Worm (Caenorhabditis elegans) whole organism, late embryonic: ENCODE results near the gene lido-13.

Experiments
- K02D7.2 ChIP-seq: sonication (generic microtip); optimal IDR thresholded peaks from 2 replicates; lab custom pipeline; 2017; ENCODE audit warnings: mild to moderate bottlenecking, missing genetic modification characterization, missing compliant biosample characterization
- fkh-10 ChIP-seq: fragments of 150-350 bp; optimal IDR thresholded peaks from 2 replicates; lab custom pipeline; 2014; ENCODE audit warnings: missing biosample characterization, missing genetic modification reagents, missing genetic modification characterization
- nhr-11 ChIP-seq: fragments of 150-350 bp; optimal IDR thresholded peaks from 2 replicates; lab custom pipeline; 2014; ENCODE audit warnings: missing biosample characterization, missing genetic modification characterization
- pqm-1 ChIP-seq: sonication (generic microtip); optimal IDR thresholded peaks from 2 replicates; lab custom pipeline; 2016; ENCODE audit warnings: missing genetic modification characterization, missing compliant biosample characterization

DNA sequence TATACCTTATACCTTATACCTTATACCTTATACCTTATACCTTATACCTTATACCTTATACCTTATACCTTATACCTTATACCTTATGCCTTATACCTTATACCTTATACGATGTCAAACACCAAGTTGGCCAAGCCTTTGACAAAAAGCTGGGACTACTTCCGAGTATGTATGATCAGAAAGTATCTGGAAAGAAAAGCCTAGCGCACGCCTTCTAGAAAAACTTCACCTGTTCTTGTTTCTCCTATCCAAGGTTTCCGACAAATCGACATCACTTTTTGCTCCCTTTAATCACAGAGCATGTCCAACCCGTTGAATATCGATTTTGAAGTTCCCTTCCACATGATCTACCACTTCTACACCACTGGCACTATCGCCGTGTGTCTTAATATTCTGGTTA is 5.7 kb downstream of the lido-13 start, which contains the start of gene sri-28:
- no peak for TF ChIP-seq fkh-10 (GFP tag; lab: Kevin White, UChicago)
- TF ChIP-seq nhr-11 (tag; lab: Kevin White, UChicago) = no peak
- TF ChIP-seq pqm-1 = no peak
- TF ChIP-seq K02D7.2 (tag; lab: Kevin White, UChicago) = no peak
